Worm (Caenorhabditis elegans): Measurements from ENCODE around the gene nhr-180.

DNA sequence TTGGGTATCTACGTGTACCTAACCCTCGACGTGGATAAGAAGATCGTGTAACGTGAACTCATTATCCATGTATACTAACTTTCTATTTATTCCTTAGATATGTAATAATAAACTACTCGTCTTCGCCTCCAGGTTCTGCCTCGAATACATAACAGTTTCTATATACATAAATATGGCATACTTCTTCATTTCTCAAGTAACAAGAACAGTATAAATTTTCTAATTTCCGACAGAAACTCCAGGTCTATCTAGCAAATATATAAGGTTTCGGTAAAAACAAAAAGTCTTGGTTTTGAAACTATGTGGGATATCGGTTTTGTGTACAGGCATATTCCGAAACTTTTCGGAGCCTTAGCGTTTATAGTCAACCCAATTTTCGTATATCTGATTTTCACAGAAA, 29.0 kb downstream of the nhr-180 start, which contains the start of gene srj-37:
- TF ChIP-seq tbx-2 (tag; optimal IDR thresholded peaks at IDR 0.05) (no peak), ahr-1 (tag; optimal IDR thresholded peaks at IDR 0.05) (no peak), ama-1 (optimal IDR thresholded peaks at IDR 0.05) (no peak)

All from whole organism, late embryonic.